Fruit fly (Drosophila melanogaster): ENCODE measurements around the gene lush.

Gene lush

dm6 chr3L:19590422-19590821 is 15.5 kb downstream of the lush start, which contains the start of gene CG14100 (continued):
- TF ChIP-seq CG16863 (GFP tag; optimal IDR thresholded peaks at IDR 0.05) = peak; percentile 100
- TF ChIP-seq CG14710 (tag; optimal IDR thresholded peaks at IDR 0.05) = peak; percentile 99
- peak; percentile 99 for TF ChIP-seq stwl (tag; optimal IDR thresholded peaks at IDR 0.05)
- peak; percentile 100 for TF ChIP-seq CG7839 (tag; optimal IDR thresholded peaks at IDR 0.05)
- TF ChIP-seq CG13296 (GFP tag; optimal IDR thresholded peaks at IDR 0.05) = peak; percentile 100
- TF ChIP-seq CG11398 (GFP tag; optimal IDR thresholded peaks at IDR 0.05) = peak; percentile 100
- TF ChIP-seq CG17385 (GFP tag; optimal IDR thresholded peaks at IDR 0.05) = peak; percentile 100
- peak; percentile 100 for TF ChIP-seq CG12391 (tag; optimal IDR thresholded peaks at IDR 0.05)
- peak; percentile 100 for TF ChIP-seq wdn (GFP tag; IDR thresholded peaks at IDR 0.05)
- peak; percentile 100 for TF ChIP-seq gcm (GFP tag; optimal IDR thresholded peaks at IDR 0.05)
- TF ChIP-seq ATbp (GFP tag; optimal IDR thresholded peaks at IDR 0.05) = peak; percentile 100
- TF ChIP-seq Dek (tag; optimal IDR thresholded peaks at IDR 0.05) = peak; percentile 100
- peak; percentile 100 for TF ChIP-seq CG8290 (GFP tag; optimal IDR thresholded peaks at IDR 0.05)
- peak; percentile 100 for TF ChIP-seq CG8290 (tag; optimal IDR thresholded peaks at IDR 0.05)
- TF ChIP-seq NC2α (GFP tag; optimal IDR thresholded peaks at IDR 0.05) = peak; percentile 100
- TF ChIP-seq prd (optimal IDR thresholded peaks at IDR 0.05) = no peak
- TF ChIP-seq prd (GFP tag; IDR thresholded peaks at IDR 0.05) = peak; percentile 100
- peak; percentile 100 for TF ChIP-seq CG13775 (GFP tag; optimal IDR thresholded peaks at IDR 0.05)
- TF ChIP-seq CG18764 (GFP tag; optimal IDR thresholded peaks at IDR 0.05) = peak; percentile 100
- TF ChIP-seq CG1832 (GFP tag; optimal IDR thresholded peaks at IDR 0.05) = peak; percentile 13
- peak; percentile 100 for TF ChIP-seq CG30403 (GFP tag; optimal IDR thresholded peaks at IDR 0.05)
- peak in 1 of 2 experiments; percentile 98 for TF ChIP-seq Hr78 (GFP tag; optimal IDR thresholded peaks at IDR 0.05)
- TF ChIP-seq tll (GFP tag; optimal IDR thresholded peaks at IDR 0.05) = peak in 1 of 2 experiments; percentile 95
- TF ChIP-seq sug (tag; optimal IDR thresholded peaks at IDR 0.05) = peak; percentile 100
- TF ChIP-seq CG17568 (GFP tag; optimal IDR thresholded peaks at IDR 0.05) = peak; percentile 100
- peak; percentile 100 for TF ChIP-seq bcd (GFP tag; optimal IDR thresholded peaks at IDR 0.05)
- peak; percentile 100 for TF ChIP-seq lab (GFP tag; optimal IDR thresholded peaks at IDR 0.05)
- peak; percentile 100 for TF ChIP-seq CG12155 (GFP tag; optimal IDR thresholded peaks at IDR 0.05)
- TF ChIP-seq CG13624 (GFP tag; optimal IDR thresholded peaks at IDR 0.05) = peak; percentile 100
- TF ChIP-seq gfzf (GFP tag; optimal IDR thresholded peaks at IDR 0.05) = peak; percentile 58
- peak; percentile 100 for TF ChIP-seq MTF-1 (GFP tag; optimal IDR thresholded peaks at IDR 0.05; ENCODE audit: borderline replicate concordance)
- TF ChIP-seq ci (GFP tag; IDR thresholded peaks at IDR 0.05) = peak; percentile 100
- peak; percentile 100 for TF ChIP-seq chm (GFP tag; IDR thresholded peaks at IDR 0.05)
- TF ChIP-seq Antp (GFP tag; optimal IDR thresholded peaks at IDR 0.05) = peak; percentile 100
- peak; percentile 100 for TF ChIP-seq ash1 (GFP tag; optimal IDR thresholded peaks at IDR 0.05)
- peak; percentile 100 for TF ChIP-seq Ptx1 (GFP tag; IDR thresholded peaks at IDR 0.05)
- TF ChIP-seq CG17359 (tag; optimal IDR thresholded peaks at IDR 0.05) = peak; percentile 100
- peak; percentile 99 for TF ChIP-seq CG11696 (GFP tag; IDR thresholded peaks at IDR 0.05)
- TF ChIP-seq Hr3 (GFP tag; optimal IDR thresholded peaks at IDR 0.05) = peak; percentile 100
- TF ChIP-seq lbe (GFP tag; optimal IDR thresholded peaks at IDR 0.05) = peak; percentile 99
- TF ChIP-seq btn (GFP tag; optimal IDR thresholded peaks at IDR 0.05) = peak; percentile 100
- TF ChIP-seq CG8924 (tag; optimal IDR thresholded peaks at IDR 0.05) = peak; percentile 100
- TF ChIP-seq zen2 (GFP tag; IDR thresholded peaks at IDR 0.05; ENCODE audit: partially characterized antibody) = no peak
- no peak for TF ChIP-seq hth (optimal IDR thresholded peaks at IDR 0.05)
- peak; percentile 100 for TF ChIP-seq aop (GFP tag; IDR thresholded peaks at IDR 0.05)
- TF ChIP-seq croc (GFP tag; conservative IDR thresholded peaks at IDR 0.05) = peak; percentile 100
- TF ChIP-seq CG8388 (GFP tag; optimal IDR thresholded peaks at IDR 0.05) = peak; percentile 100
- TF ChIP-seq zf30C (GFP tag; optimal IDR thresholded peaks at IDR 0.05) = peak; percentile 90
- peak; percentile 39; the same call in 1 of the 2 replicates for TF ChIP-seq inv (GFP tag; IDR thresholded peaks at IDR 0.05; ENCODE audit: partially characterized antibody)
- TF ChIP-seq Hmx (GFP tag; optimal IDR thresholded peaks at IDR 0.05) = peak; percentile 99
